Worm (Caenorhabditis elegans): Measurements from ENCODE around the gene srsx-36.

srsx-36 gene

DNA sequence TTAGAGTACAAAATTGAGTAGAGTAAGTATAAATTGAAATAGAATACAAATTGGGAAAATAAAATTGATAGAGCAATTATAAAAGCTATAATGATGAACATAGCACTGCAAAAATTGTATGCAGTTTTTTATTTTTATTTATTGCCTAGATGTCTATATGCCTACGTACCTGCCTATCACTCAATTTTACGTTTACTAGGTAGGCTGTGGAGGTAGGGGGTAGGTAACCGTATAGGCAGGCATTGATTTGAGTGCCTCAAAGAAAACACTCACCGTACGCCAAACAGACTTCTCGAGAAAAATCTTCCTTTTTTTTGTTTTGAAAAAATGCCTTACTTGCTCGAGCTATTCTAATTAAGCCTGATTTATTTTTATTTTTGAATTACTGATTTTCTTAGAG, 22.1 kb upstream of the srsx-36 start, which contains the start of gene srbc-56:
Gene srbc-56, minus strand, starts transcription at position 101 of the 400 bp plus-strand sequence.
- no peak for TF ChIP-seq nhr-232 (tag; optimal IDR thresholded peaks at IDR 0.05)
- no peak for TF ChIP-seq pat-9 (tag; optimal IDR thresholded peaks at IDR 0.05)
- no peak for TF ChIP-seq che-1 (tag; optimal IDR thresholded peaks at IDR 0.05)
- TF ChIP-seq pax-1 (tag; optimal IDR thresholded peaks at IDR 0.05): no peak
- TF ChIP-seq ets-4 (tag; optimal IDR thresholded peaks at IDR 0.05): no peak
- no peak for TF ChIP-seq C38D4.7 (GFP tag; optimal IDR thresholded peaks at IDR 0.05)
- TF ChIP-seq ahr-1 (tag; optimal IDR thresholded peaks at IDR 0.05): no peak
- TF ChIP-seq ttx-3 (tag; optimal IDR thresholded peaks at IDR 0.05): no peak
- no peak for TF ChIP-seq rnt-1 (tag; optimal IDR thresholded peaks at IDR 0.05)
- TF ChIP-seq ztf-16 (tag; optimal IDR thresholded peaks at IDR 0.05): no peak
- no peak for TF ChIP-seq ceh-48 (tag; optimal IDR thresholded peaks at IDR 0.05)
- TF ChIP-seq ceh-22 (tag; optimal IDR thresholded peaks at IDR 0.05): no peak
- TF ChIP-seq unc-86 (tag; optimal IDR thresholded peaks at IDR 0.05): no peak
- TF ChIP-seq K09A11.1 (tag; optimal IDR thresholded peaks at IDR 0.05; ENCODE audit: insufficient read depth): no peak
- no peak for TF ChIP-seq pag-3 (tag; optimal IDR thresholded peaks at IDR 0.05; ENCODE audit: borderline replicate concordance)
- no peak for TF ChIP-seq ceh-45 (GFP tag; IDR thresholded peaks at IDR 0.05)
- TF ChIP-seq dmd-4 (tag; optimal IDR thresholded peaks at IDR 0.05; ENCODE audit: borderline replicate concordance): no peak

DNA sequence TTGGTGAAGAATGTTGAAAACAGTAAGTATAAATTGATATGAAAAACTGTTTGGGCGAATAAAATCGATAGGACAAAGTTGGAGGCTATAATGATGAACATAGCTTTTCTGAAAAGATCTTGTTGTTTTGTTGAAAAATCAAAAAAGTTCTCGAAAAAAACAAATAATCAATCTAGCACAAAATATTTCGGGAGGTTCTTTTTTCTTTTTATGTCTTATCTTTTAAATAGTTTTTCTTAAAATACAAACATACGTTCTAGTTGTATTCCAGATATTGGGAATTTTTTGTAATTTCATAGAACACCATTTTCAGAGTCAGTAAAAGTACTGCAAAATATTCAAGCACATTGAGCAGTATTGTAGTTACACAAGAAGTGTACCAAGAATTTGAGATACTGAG, 20.5 kb upstream of the srsx-36 start, which contains the start of gene srbc-55:
Gene srbc-55, minus strand, starts transcription at position 101 of the 400 bp plus-strand sequence.
- no peak for TF ChIP-seq ceh-2 (tag; optimal IDR thresholded peaks at IDR 0.05)
- TF ChIP-seq elt-4 (tag; optimal IDR thresholded peaks at IDR 0.05): no peak
- no peak for TF ChIP-seq unc-86 (tag; optimal IDR thresholded peaks at IDR 0.05)
- no peak for TF ChIP-seq ceh-30 (tag; optimal IDR thresholded peaks at IDR 0.05)
- no peak for TF ChIP-seq ceh-31 (tag; optimal IDR thresholded peaks at IDR 0.05)
- TF ChIP-seq dmd-4 (tag; optimal IDR thresholded peaks at IDR 0.05; ENCODE audit: borderline replicate concordance): no peak
- TF ChIP-seq K02D7.2 (tag; optimal IDR thresholded peaks at IDR 0.05): no peak

DNA sequence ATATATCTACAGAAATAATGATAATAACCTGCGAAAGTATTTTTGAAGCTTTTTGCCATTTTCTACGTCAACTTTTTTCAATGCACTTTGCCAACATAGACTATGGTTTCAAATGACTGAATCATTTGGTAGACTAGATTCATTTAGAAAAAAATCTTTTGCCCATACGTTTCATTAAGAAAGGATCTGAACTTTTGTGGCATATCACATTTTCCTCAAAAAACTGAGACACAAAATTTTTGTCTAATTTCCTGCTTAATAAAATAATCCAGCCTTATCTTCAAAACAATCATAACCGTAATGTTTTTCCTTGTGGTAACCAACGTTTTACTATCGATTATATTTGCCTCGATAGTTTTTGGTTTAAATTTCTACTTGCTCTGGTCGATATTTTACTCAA, 16.7 kb upstream of the srsx-36 start, which contains the start of gene srbc-51:
Gene srbc-51, plus strand, starts transcription at position 301 of the 400 bp plus-strand sequence.
- TF ChIP-seq ttx-3 (tag; optimal IDR thresholded peaks at IDR 0.05): no peak
- no peak for TF ChIP-seq lin-11 (tag; optimal IDR thresholded peaks at IDR 0.05)
- no peak for TF ChIP-seq npax-4 (tag; optimal IDR thresholded peaks at IDR 0.05)

DNA sequence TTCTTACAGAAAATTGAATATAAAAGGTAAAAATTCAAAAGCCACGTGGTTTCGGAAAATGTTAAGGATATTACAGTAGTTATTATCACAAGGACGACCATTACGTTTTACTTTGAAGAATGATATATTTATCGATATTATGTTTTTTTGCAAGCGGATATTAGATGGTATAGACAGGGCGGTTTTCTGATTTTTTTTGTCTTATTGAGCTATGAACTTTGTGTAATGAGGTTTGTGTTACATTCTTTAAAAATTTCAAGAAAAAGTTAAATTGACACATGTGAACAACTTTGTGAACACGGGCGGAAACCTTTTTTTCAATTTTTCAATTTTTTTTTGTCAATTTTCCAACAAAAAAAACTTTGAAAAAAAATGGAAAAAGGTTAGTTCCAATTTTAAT, 15.4 kb upstream of the srsx-36 start, which contains the start of gene srbc-50:
Gene srbc-50, minus strand, starts transcription at position 101 of the 400 bp plus-strand sequence.
- TF ChIP-seq F13H6.1 (tag; optimal IDR thresholded peaks at IDR 0.05): no peak
- TF ChIP-seq unc-42 (tag; optimal IDR thresholded peaks at IDR 0.05): no peak
- no peak for TF ChIP-seq syd-9 (tag; optimal IDR thresholded peaks at IDR 0.05)
- no peak for TF ChIP-seq ceh-22 (tag; optimal IDR thresholded peaks at IDR 0.05)
- no peak for TF ChIP-seq ama-1 (optimal IDR thresholded peaks at IDR 0.05)
- no peak for TF ChIP-seq ahr-1 (tag; optimal IDR thresholded peaks at IDR 0.05)
- TF ChIP-seq dve-1 (tag; optimal IDR thresholded peaks at IDR 0.05): no peak
- TF ChIP-seq lin-11 (tag; optimal IDR thresholded peaks at IDR 0.05): no peak

DNA sequence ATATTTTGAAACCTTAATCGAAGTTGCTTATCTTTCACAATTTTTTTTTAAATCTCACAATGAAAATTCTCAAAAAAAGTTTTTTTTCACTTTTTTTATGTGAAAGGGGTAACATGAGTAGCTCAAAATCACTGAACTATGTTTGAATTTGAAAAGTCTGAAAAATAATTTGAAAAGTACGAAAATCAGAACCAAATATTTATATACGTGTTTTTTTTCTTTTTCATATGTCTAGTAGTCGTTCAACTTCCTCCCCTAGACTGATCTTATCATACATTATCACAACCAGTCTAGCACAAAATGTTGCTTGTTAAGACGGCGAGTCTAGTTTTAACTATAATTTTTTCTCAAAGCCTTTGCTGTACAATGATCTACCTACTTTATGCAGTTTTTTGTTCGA, 12.0 kb upstream of the srsx-36 start, which contains the start of gene srbc-49:
Gene srbc-49, plus strand, starts transcription at position 301 of the 400 bp plus-strand sequence.
- TF ChIP-seq syd-9 (tag; optimal IDR thresholded peaks at IDR 0.05) (no peak), fkh-10 (GFP tag; optimal IDR thresholded peaks at IDR 0.05) (no peak), ahr-1 (tag; optimal IDR thresholded peaks at IDR 0.05) (no peak), ama-1 (optimal IDR thresholded peaks at IDR 0.05) (no peak), C38D4.7 (GFP tag; optimal IDR thresholded peaks at IDR 0.05) (no peak), unc-3 (GFP tag; conservative IDR thresholded peaks at IDR 0.05) (no peak), unc-3 (tag; optimal IDR thresholded peaks at IDR 0.05) (no peak), hlh-15 (tag; optimal IDR thresholded peaks at IDR 0.05) (no peak), sdc-2 (tag; optimal IDR thresholded peaks at IDR 0.05) (no peak), lin-11 (tag; optimal IDR thresholded peaks at IDR 0.05) (no peak), F13H6.1 (tag; optimal IDR thresholded peaks at IDR 0.05) (no peak), fkh-6 (tag; optimal IDR thresholded peaks at IDR 0.05) (no peak), ceh-34 (tag; optimal IDR thresholded peaks at IDR 0.05) (no peak), ceh-30 (tag; optimal IDR thresholded peaks at IDR 0.05) (no peak)

Measured in whole organism, late embryonic.